Worm (Caenorhabditis elegans): ENCODE results near the gene Y42H9AR.4.

The Y42H9AR.4 gene

ce11 chrIV:8066598-8066997, 45.4 kb downstream of the Y42H9AR.4 start (continued):
- TF ChIP-seq daf-12 (tag; optimal IDR thresholded peaks at IDR 0.05) = no peak
- TF ChIP-seq nhr-102 (tag; optimal IDR thresholded peaks at IDR 0.05) = no peak
- TF ChIP-seq madf-5 (GFP tag; IDR thresholded peaks at IDR 0.05) = no peak
- TF ChIP-seq T26A8.4 (GFP tag; IDR thresholded peaks at IDR 0.05) = no peak
- no peak for TF ChIP-seq ZK546.5 (tag; optimal IDR thresholded peaks at IDR 0.05)
- TF ChIP-seq egl-43 (GFP tag; IDR thresholded peaks at IDR 0.05) = peak; percentile 58; the same call in 1 of the 2 replicates
- TF ChIP-seq ceh-28 (tag; optimal IDR thresholded peaks at IDR 0.05) = no peak
- no peak for TF ChIP-seq Y5F2A.4 (GFP tag; optimal IDR thresholded peaks at IDR 0.05)
- TF ChIP-seq pha-4 (GFP tag; IDR thresholded peaks at IDR 0.05) = peak; percentile 30; the same call in 1 of the 2 replicates
- no peak for TF ChIP-seq pha-4 (tag; optimal IDR thresholded peaks at IDR 0.05)
- TF ChIP-seq T20F7.1 (GFP tag; optimal IDR thresholded peaks at IDR 0.05) = no peak
- TF ChIP-seq lir-3 (tag; optimal IDR thresholded peaks at IDR 0.05) = no peak
- TF ChIP-seq F26F4.8 (GFP tag; conservative IDR thresholded peaks at IDR 0.05) = no peak
- peak; percentile 78 for TF ChIP-seq hmg-1.1 (GFP tag; IDR thresholded peaks at IDR 0.05)
- no peak for TF ChIP-seq ceh-44 (GFP tag; IDR thresholded peaks at IDR 0.05)
- TF ChIP-seq lin-38 (GFP tag; IDR thresholded peaks at IDR 0.05) = no peak
- no peak for TF ChIP-seq daf-8 (GFP tag; IDR thresholded peaks at IDR 0.05)
- TF ChIP-seq F10B5.3 (tag; optimal IDR thresholded peaks at IDR 0.05) = no peak
- no peak for TF ChIP-seq mdt-29 (GFP tag; IDR thresholded peaks at IDR 0.05)
- TF ChIP-seq dpl-1 (GFP tag; optimal IDR thresholded peaks at IDR 0.05) = no peak
- no peak for TF ChIP-seq ctbp-1 (GFP tag; IDR thresholded peaks at IDR 0.05)
- no peak for TF ChIP-seq madf-9 (GFP tag; conservative IDR thresholded peaks at IDR 0.05)
- no peak for TF ChIP-seq ceh-82 (tag; optimal IDR thresholded peaks at IDR 0.05)
- TF ChIP-seq vab-7 (GFP tag; IDR thresholded peaks at IDR 0.05) = no peak
- no peak for TF ChIP-seq ZK337.2 (GFP tag; IDR thresholded peaks at IDR 0.05)
- TF ChIP-seq zip-2 (tag; optimal IDR thresholded peaks at IDR 0.05) = no peak
- no peak for TF ChIP-seq duxl-1 (tag; optimal IDR thresholded peaks at IDR 0.05; ENCODE audit: poor library complexity)
- TF ChIP-seq nhr-10 (tag; optimal IDR thresholded peaks at IDR 0.05) = no peak
- TF ChIP-seq ceh-62 (tag; optimal IDR thresholded peaks at IDR 0.05) = no peak
- TF ChIP-seq fos-1 (tag; optimal IDR thresholded peaks at IDR 0.05) = no peak
- TF ChIP-seq ztf-7 (tag; optimal IDR thresholded peaks at IDR 0.05) = no peak
- TF ChIP-seq zfp-2 (tag; optimal IDR thresholded peaks at IDR 0.05) = no peak
- TF ChIP-seq daf-19 (GFP tag; conservative IDR thresholded peaks at IDR 0.05) = no peak
- no peak for TF ChIP-seq D1046.2 (GFP tag; IDR thresholded peaks at IDR 0.05)
- no peak for TF ChIP-seq gei-8 (GFP tag; optimal IDR thresholded peaks at IDR 0.05)
- no peak for TF ChIP-seq nhr-25 (tag; optimal IDR thresholded peaks at IDR 0.05; ENCODE audit: borderline replicate concordance, insufficient read depth)
- TF ChIP-seq mdl-1 (tag; optimal IDR thresholded peaks at IDR 0.05) = peak in 1 of 2 experiments; percentile 45
- no peak for TF ChIP-seq cey-2 (tag; optimal IDR thresholded peaks at IDR 0.05; ENCODE audit: borderline replicate concordance, insufficient read depth)
- TF ChIP-seq unc-62 (GFP tag; optimal IDR thresholded peaks at IDR 0.05 in 1 of 2) = peak in 1 of 2 experiments; percentile 99
- TF ChIP-seq unc-62 (tag; optimal IDR thresholded peaks at IDR 0.05) = no peak
- TF ChIP-seq snpc-4 (tag; optimal IDR thresholded peaks at IDR 0.05) = no peak
- no peak for TF ChIP-seq Y48G9A.11 (GFP tag; IDR thresholded peaks at IDR 0.05)
- no peak for TF ChIP-seq Y105C5A.15 (GFP tag; IDR thresholded peaks at IDR 0.05)
- TF ChIP-seq pqm-1 (tag; optimal IDR thresholded peaks at IDR 0.05) = no peak
- no peak for TF ChIP-seq nhr-6 (tag; optimal IDR thresholded peaks at IDR 0.05)
- TF ChIP-seq ceh-32 (tag; optimal IDR thresholded peaks at IDR 0.05; ENCODE audit: poor library complexity) = no peak
- TF ChIP-seq php-3 (GFP tag; IDR thresholded peaks at IDR 0.05) = no peak
- TF ChIP-seq mxl-2 (GFP tag; conservative IDR thresholded peaks at IDR 0.05) = no peak
- no peak for TF ChIP-seq nhr-48 (tag; optimal IDR thresholded peaks at IDR 0.05)
- TF ChIP-seq attf-4 (tag; optimal IDR thresholded peaks at IDR 0.05) = no peak
- TF ChIP-seq lin-15B (tag; optimal IDR thresholded peaks at IDR 0.05) = no peak
- no peak for TF ChIP-seq unc-39 (tag; optimal IDR thresholded peaks at IDR 0.05)
- TF ChIP-seq zfp-3 (GFP tag; conservative IDR thresholded peaks at IDR 0.05) = no peak

All from whole organism, L4 larva.